Fruit fly (Drosophila melanogaster) whole organism, prepupa: ENCODE results near the gene CG2983.

Source experiments
- CG10669 ChIP-seq: fragments of 200-800 bp; sonication (Bioruptor generic); optimal IDR thresholded peaks from 3 replicates; lab custom pipeline; 2018; ENCODE audit warnings: missing biosample characterization, mild to moderate bottlenecking, missing genetic modification characterization, moderate library complexity
- CG11294 ChIP-seq: fragments of 200-800 bp; sonication (Bioruptor generic); IDR thresholded peaks from 2 replicates; pipeline ENCODE4 v1.3.6; 2022; ENCODE audit warnings: missing biosample characterization, missing genetic modification characterization
- CG11762 ChIP-seq: fragments of 200-800 bp; sonication (Bioruptor generic); optimal IDR thresholded peaks from 3 replicates; lab custom pipeline; 2016; ENCODE audit warnings: missing biosample characterization, missing genetic modification characterization; ENCODE audit not compliant: insufficient read depth
- CG11902 ChIP-seq: fragments of 200-800 bp; sonication (Bioruptor generic); optimal IDR thresholded peaks from 3 replicates; lab custom pipeline; 2016; ENCODE audit warnings: missing biosample characterization, missing genetic modification characterization
- CG32006 ChIP-seq: fragments of 200-800 bp; sonication (Bioruptor generic); optimal IDR thresholded peaks from 3 replicates; lab custom pipeline; 2017; ENCODE audit warnings: missing biosample characterization, mild to moderate bottlenecking, missing genetic modification characterization
- CG34406 ChIP-seq: fragments of 200-800 bp; sonication (Bioruptor generic); optimal IDR thresholded peaks from 3 replicates; lab custom pipeline; 2016; ENCODE audit warnings: missing biosample characterization, missing genetic modification characterization
- CG4318 ChIP-seq: fragments of 200-800 bp; sonication (Bioruptor generic); optimal IDR thresholded peaks from 3 replicates; lab custom pipeline; 2017; ENCODE audit warnings: missing biosample characterization, mild to moderate bottlenecking, missing genetic modification characterization
- CG6792 ChIP-seq: fragments of 200-800 bp; sonication (Bioruptor generic); optimal IDR thresholded peaks from 3 replicates; lab custom pipeline; 2016; ENCODE audit warnings: missing biosample characterization, missing genetic modification characterization
- CG6808 ChIP-seq: fragments of 200-800 bp; sonication (Bioruptor generic); optimal IDR thresholded peaks from 3 replicates; lab custom pipeline; 2017; ENCODE audit warnings: missing biosample characterization, missing genetic modification characterization, mild to moderate bottlenecking, moderate library complexity, missing genetic modification reagents
- CG8119 ChIP-seq: fragments of 200-800 bp; sonication (Bioruptor generic); IDR thresholded peaks from 3 replicates; pipeline ENCODE4 v1.3.6; 2022; ENCODE audit warnings: missing biosample characterization, missing genetic modification characterization
- CG8632 ChIP-seq: fragments of 200-800 bp; sonication (Bioruptor generic); optimal IDR thresholded peaks from 3 replicates; lab custom pipeline; 2016; ENCODE audit warnings: missing biosample characterization, missing genetic modification characterization
- Eip78C ChIP-seq: fragments of 200-800 bp; sonication (Bioruptor generic); peaks from one replicate; lab custom pipeline; 2016; ENCODE audit warnings: missing biosample characterization, missing genetic modification characterization
- Hr38 ChIP-seq: sonication (Bioruptor generic); optimal IDR thresholded peaks from 2 replicates; lab custom pipeline; 2016; ENCODE audit warnings: missing biosample characterization, missing genetic modification characterization
- Lpt ChIP-seq: fragments of 200-800 bp; sonication (Bioruptor generic); optimal IDR thresholded peaks from 3 replicates; lab custom pipeline; 2016; ENCODE audit warnings: missing biosample characterization, missing genetic modification characterization
- OdsH ChIP-seq: fragments of 200-800 bp; sonication (Bioruptor generic); optimal IDR thresholded peaks from 3 replicates; lab custom pipeline; 2016; ENCODE audit warnings: missing biosample characterization, missing genetic modification characterization
- Sox102F ChIP-seq: fragments of 200-800 bp; sonication (Bioruptor generic); optimal IDR thresholded peaks from 2 replicates; lab custom pipeline; 2016; ENCODE audit warnings: missing biosample characterization, mild to moderate bottlenecking, missing genetic modification characterization
- Sox15 ChIP-seq: fragments of 200-800 bp; sonication (Bioruptor generic); optimal IDR thresholded peaks from 3 replicates; lab custom pipeline; 2016; ENCODE audit warnings: missing biosample characterization, missing genetic modification characterization
- acj6 ChIP-seq: fragments of 200-800 bp; sonication (Bioruptor generic); optimal IDR thresholded peaks from 3 replicates; lab custom pipeline; 2016; ENCODE audit warnings: missing biosample characterization, missing genetic modification characterization
- dac ChIP-seq: fragments of 200-800 bp; sonication (Bioruptor generic); optimal IDR thresholded peaks from 2 replicates; lab custom pipeline; 2017; ENCODE audit warnings: missing biosample characterization, mild to moderate bottlenecking, missing genetic modification characterization
- eg ChIP-seq: fragments of 200-800 bp; sonication (Bioruptor generic); IDR thresholded peaks from 3 replicates; pipeline ENCODE4 v1.3.6; 2022; ENCODE audit warnings: missing biosample characterization, missing genetic modification characterization
- esn ChIP-seq: fragments of 200-800 bp; sonication (Bioruptor generic); optimal IDR thresholded peaks from 2 replicates; lab custom pipeline; 2016; ENCODE audit warnings: missing biosample characterization, mild to moderate bottlenecking, missing genetic modification characterization, moderate library complexity
- fd59A ChIP-seq: fragments of 200-800 bp; sonication (Bioruptor generic); optimal IDR thresholded peaks from 2 replicates; lab custom pipeline; 2017; ENCODE audit warnings: missing biosample characterization, mild to moderate bottlenecking, missing genetic modification characterization, missing genetic modification reagents
- fd85E ChIP-seq: fragments of 200-800 bp; sonication (Bioruptor generic); optimal IDR thresholded peaks from 3 replicates; lab custom pipeline; 2016; ENCODE audit warnings: missing biosample characterization, missing genetic modification characterization
- fkh ChIP-seq: fragments of 200-800 bp; sonication (Bioruptor generic); optimal IDR thresholded peaks from 3 replicates; lab custom pipeline; 2017; ENCODE audit warnings: missing biosample characterization, mild to moderate bottlenecking, missing genetic modification characterization, moderate library complexity
- lz ChIP-seq: fragments of 200-800 bp; sonication (Bioruptor generic); optimal IDR thresholded peaks from 3 replicates; lab custom pipeline; 2016; ENCODE audit warnings: missing biosample characterization, missing genetic modification characterization
- pdm3 ChIP-seq: fragments of 200-800 bp; sonication (Bioruptor generic); optimal IDR thresholded peaks from 3 replicates; lab custom pipeline; 2016; ENCODE audit warnings: missing biosample characterization, missing genetic modification characterization
- spab ChIP-seq: fragments of 200-800 bp; sonication (Bioruptor generic); optimal IDR thresholded peaks from 2 replicates; lab custom pipeline; 2017; ENCODE audit warnings: missing biosample characterization, mild to moderate bottlenecking, missing genetic modification characterization, missing genetic modification reagents
- topi ChIP-seq: fragments of 200-800 bp; sonication (Bioruptor generic); optimal IDR thresholded peaks from 3 replicates; lab custom pipeline; 2016; ENCODE audit warnings: missing biosample characterization, missing genetic modification characterization
- vri ChIP-seq: fragments of 200-800 bp; sonication (Bioruptor generic); optimal IDR thresholded peaks from 3 replicates; lab custom pipeline; 2016; ENCODE audit warnings: missing biosample characterization, mild to moderate bottlenecking, missing genetic modification characterization

CG2983 gene

dm6 chr2L:2897024-2897549, 49.7 kb downstream of the CG2983 start (continued):
- peak; percentile 84; the same call in 1 of the 2 replicates for TF ChIP-seq CG11294 (GFP tag; lab: Robert Waterston, UW)
- peak; percentile 36 for TF ChIP-seq lz (GFP tag; lab: Kevin White, UChicago)
- peak; percentile 48 for TF ChIP-seq Sox15 (GFP tag; lab: Kevin White, UChicago)
- peak; percentile 44 for TF ChIP-seq CG6792 (GFP tag; lab: Kevin White, UChicago)
- peak; percentile 66 for TF ChIP-seq dac (GFP tag; lab: Kevin White, UChicago)
- peak; percentile 76 for TF ChIP-seq fkh (GFP tag; lab: Kevin White, UChicago)
- peak; percentile 42 for TF ChIP-seq CG11902
- TF ChIP-seq esn (GFP tag; lab: Kevin White, UChicago), result peak; percentile 51

- no peak for TF ChIP-seq eg (GFP tag; lab: Robert Waterston, UW)
- TF ChIP-seq CG11902, result no peak
- no peak for TF ChIP-seq CG11762
- no peak for TF ChIP-seq CG32006 (GFP tag; lab: Kevin White, UChicago)
- no peak for TF ChIP-seq CG4318 (GFP tag; lab: Kevin White, UChicago)
- TF ChIP-seq fd85E (GFP tag; lab: Kevin White, UChicago), result no peak
- no peak for TF ChIP-seq OdsH
- no peak for TF ChIP-seq vri (GFP tag; lab: Kevin White, UChicago)
- no peak for TF ChIP-seq fd59A (GFP tag; lab: Kevin White, UChicago)
- no peak for TF ChIP-seq pdm3 (GFP tag; lab: Kevin White, UChicago)
- no peak for TF ChIP-seq acj6 (GFP tag; lab: Kevin White, UChicago)
- TF ChIP-seq topi (GFP tag; lab: Kevin White, UChicago), result no peak
- no peak for TF ChIP-seq CG6808 (GFP tag; lab: Kevin White, UChicago)
- no peak for TF ChIP-seq Sox102F (GFP tag; lab: Kevin White, UChicago)
- no peak for TF ChIP-seq Lpt
- no peak for TF ChIP-seq CG8119
- TF ChIP-seq CG10669 (GFP tag; lab: Kevin White, UChicago), result no peak
- no peak for TF ChIP-seq Hr38 (GFP tag; lab: Kevin White, UChicago)
- TF ChIP-seq CG34406 (GFP tag; lab: Kevin White, UChicago), result no peak
- no peak for TF ChIP-seq spab (GFP tag; lab: Kevin White, UChicago)
Observed at dm6 chr2L:2897710-2898109, 50.3 kb downstream of the CG2983 start.

dm6 chr2L:2898247-2898646, 50.8 kb downstream of the CG2983 start:
- peak; percentile 24 for TF ChIP-seq Eip78C
- no peak for TF ChIP-seq CG8632 (GFP tag; lab: Kevin White, UChicago)
